Fruit fly (Drosophila melanogaster): Measurements from ENCODE around the gene CG10969.

CG10969 gene

dm6 chr3L:12748711-12749566 lies 32.0 kb downstream of the CG10969 start:
- no peak for TF ChIP-seq CG17801 (GFP tag; optimal IDR thresholded peaks at IDR 0.05; ENCODE audit: partially characterized antibody)

- TF ChIP-seq CG17801 (GFP tag; optimal IDR thresholded peaks at IDR 0.05; ENCODE audit: partially characterized antibody): no peak
Measured at dm6 chr3L:12746241-12746640, 34.7 kb downstream of the CG10969 start.

- peak; percentile 12 for TF ChIP-seq CG17801 (GFP tag; optimal IDR thresholded peaks at IDR 0.05; ENCODE audit: partially characterized antibody)
Measured at dm6 chr3L:12745121-12745770, 35.7 kb downstream of the CG10969 start, which contains the start of gene CG32109. Gene CG32109 (plus strand): TSS chr3L:12745344.

- TF ChIP-seq CG17801 (GFP tag; optimal IDR thresholded peaks at IDR 0.05; ENCODE audit: partially characterized antibody): peak; percentile 23
Measured at dm6 chr3L:12741608-12742007, 39.3 kb downstream of the CG10969 start, which contains the start of gene CG32112. Gene CG32112 (plus strand): TSS chr3L:12741718.

- no peak for TF ChIP-seq CG17801 (GFP tag; optimal IDR thresholded peaks at IDR 0.05; ENCODE audit: partially characterized antibody)
Measured at dm6 chr3L:12735707-12736106, 45.2 kb downstream of the CG10969 start.

- TF ChIP-seq CG17801 (GFP tag; optimal IDR thresholded peaks at IDR 0.05; ENCODE audit: partially characterized antibody): no peak
Measured at dm6 chr3L:12734550-12735012, 46.3 kb downstream of the CG10969 start, which contains the start of the genes SmD1 and Ptp69D. Gene SmD1 (minus strand): TSS chr3L:12734611. Gene Ptp69D (plus strand): TSS chr3L:12734945.

- TF ChIP-seq CG17801 (GFP tag; optimal IDR thresholded peaks at IDR 0.05; ENCODE audit: partially characterized antibody): no peak
Measured at dm6 chr3L:12732742-12733141, 48.2 kb downstream of the CG10969 start.

- TF ChIP-seq CG17801 (GFP tag; optimal IDR thresholded peaks at IDR 0.05; ENCODE audit: partially characterized antibody): no peak
Measured at dm6 chr3L:12729601-12730000, 51.3 kb downstream of the CG10969 start.
